Worm (Caenorhabditis elegans): Measurements from ENCODE around the gene nlp-101.
A peak's percentile ranks its signal among the peaks of the same experiment; 100 is the strongest.

nlp-101 gene

ce11 chrX:7880848-7881247 lies 42.2 kb downstream of the nlp-101 start, which contains the start of gene C39D10.8:
C39D10.8 (minus strand) TSS chrX:7880948.
- TF ChIP-seq lin-40 (tag; optimal IDR thresholded peaks at IDR 0.05) (peak; percentile 1), xnd-1 (tag; optimal IDR thresholded peaks at IDR 0.05) (no peak)

ce11 chrX:7881307-7881706 lies 42.6 kb downstream of the nlp-101 start:
- TF ChIP-seq rpc-1 (optimal IDR thresholded peaks at IDR 0.05) = no peak
- no peak for TF ChIP-seq rpc-1 (tag; optimal IDR thresholded peaks at IDR 0.05)
- no peak for TF ChIP-seq snpc-4 (GFP tag; optimal IDR thresholded peaks at IDR 0.05)
- no peak for TF ChIP-seq snpc-4 (tag; optimal IDR thresholded peaks at IDR 0.05)
- TF ChIP-seq ceh-58 (GFP tag; IDR thresholded peaks at IDR 0.05) = no peak
- no peak for TF ChIP-seq F23B12.7 (tag; optimal IDR thresholded peaks at IDR 0.05; ENCODE audit: insufficient read depth)
- no peak for TF ChIP-seq nhr-179 (tag; optimal IDR thresholded peaks at IDR 0.05)
- TF ChIP-seq dox-1 (GFP tag; IDR thresholded peaks at IDR 0.05) = no peak
- no peak for TF ChIP-seq fkh-3 (tag; optimal IDR thresholded peaks at IDR 0.05)
- no peak for TF ChIP-seq bed-1 (GFP tag; IDR thresholded peaks at IDR 0.05)
- TF ChIP-seq egrh-3 (GFP tag; IDR thresholded peaks at IDR 0.05) = no peak
- no peak for TF ChIP-seq lin-54 (GFP tag; optimal IDR thresholded peaks at IDR 0.05)
- no peak for TF ChIP-seq unc-62 (GFP tag; optimal IDR thresholded peaks at IDR 0.05)
- TF ChIP-seq dpff-1 (tag; optimal IDR thresholded peaks at IDR 0.05) = no peak
- TF ChIP-seq F39B2.1 (GFP tag; IDR thresholded peaks at IDR 0.05) = no peak
- no peak for TF ChIP-seq him-1 (tag; optimal IDR thresholded peaks at IDR 0.05)
- no peak for TF ChIP-seq pbrm-1 (GFP tag; IDR thresholded peaks at IDR 0.05)

ce11 chrX:7883994-7884393 lies 45.3 kb downstream of the nlp-101 start, which contains the start of gene pcyt-2.2:
pcyt-2.2 (plus strand) TSS chrX:7884294.
- TF ChIP-seq somi-1 (GFP tag; optimal IDR thresholded peaks at IDR 0.05) (no peak), mxl-1 (tag; optimal IDR thresholded peaks at IDR 0.05) (no peak), zfh-2 (GFP tag; conservative IDR thresholded peaks at IDR 0.05) (no peak), F37B4.10 (GFP tag; IDR thresholded peaks at IDR 0.05) (no peak), D2030.7 (GFP tag; IDR thresholded peaks at IDR 0.05) (no peak), unc-62 (GFP tag; optimal IDR thresholded peaks at IDR 0.05) (no peak), ztf-6 (GFP tag; IDR thresholded peaks at IDR 0.05) (no peak), let-607 (tag; optimal IDR thresholded peaks at IDR 0.05) (no peak), lir-1 (GFP tag; conservative IDR thresholded peaks at IDR 0.05) (no peak), rcor-1 (GFP tag; IDR thresholded peaks at IDR 0.05) (no peak), fkh-3 (tag; optimal IDR thresholded peaks at IDR 0.05) (no peak), akir-1 (GFP tag; optimal IDR thresholded peaks at IDR 0.05) (no peak)

ce11 chrX:7886200-7886599 lies 47.5 kb downstream of the nlp-101 start:
- no peak for TF ChIP-seq nhr-80 (tag; optimal IDR thresholded peaks at IDR 0.05)
- TF ChIP-seq egl-18 (GFP tag; IDR thresholded peaks at IDR 0.05) = no peak
- TF ChIP-seq snpc-1.1 (tag; optimal IDR thresholded peaks at IDR 0.05; ENCODE audit: insufficient read depth) = no peak
- no peak for TF ChIP-seq ztf-3 (GFP tag; optimal IDR thresholded peaks at IDR 0.05)
- TF ChIP-seq unc-62 (GFP tag; optimal IDR thresholded peaks at IDR 0.05) = no peak
- TF ChIP-seq ztf-26 (tag; optimal IDR thresholded peaks at IDR 0.05) = no peak
- TF ChIP-seq Y95B8A.8 (GFP tag; IDR thresholded peaks at IDR 0.05) = no peak
- TF ChIP-seq nhr-120 (GFP tag; IDR thresholded peaks at IDR 0.05) = no peak
- no peak for TF ChIP-seq hlh-26 (GFP tag; conservative IDR thresholded peaks at IDR 0.05)
- TF ChIP-seq ztf-6 (GFP tag; IDR thresholded peaks at IDR 0.05) = no peak
- no peak for TF ChIP-seq C17E4.6 (GFP tag; IDR thresholded peaks at IDR 0.05)
- TF ChIP-seq ZK185.1 (tag; optimal IDR thresholded peaks at IDR 0.05; ENCODE audit: poor library complexity, severe bottlenecking) = no peak
